Worm (Caenorhabditis elegans) whole organism, L4/young adult: ENCODE measurements around the gene srr-2.

ENCODE experiments used
- W03F9.2 ChIP-seq: fragments of 150-350 bp; optimal IDR thresholded peaks from 2 replicates; lab custom pipeline; 2014; ENCODE audit warnings: missing biosample characterization, missing genetic modification characterization
- dao-5 ChIP-seq: sonication (generic microtip); optimal IDR thresholded peaks from 2 replicates; lab custom pipeline; 2016; ENCODE audit warnings: missing genotype, missing genetic modification characterization, moderate library complexity, missing compliant biosample characterization

DNA sequence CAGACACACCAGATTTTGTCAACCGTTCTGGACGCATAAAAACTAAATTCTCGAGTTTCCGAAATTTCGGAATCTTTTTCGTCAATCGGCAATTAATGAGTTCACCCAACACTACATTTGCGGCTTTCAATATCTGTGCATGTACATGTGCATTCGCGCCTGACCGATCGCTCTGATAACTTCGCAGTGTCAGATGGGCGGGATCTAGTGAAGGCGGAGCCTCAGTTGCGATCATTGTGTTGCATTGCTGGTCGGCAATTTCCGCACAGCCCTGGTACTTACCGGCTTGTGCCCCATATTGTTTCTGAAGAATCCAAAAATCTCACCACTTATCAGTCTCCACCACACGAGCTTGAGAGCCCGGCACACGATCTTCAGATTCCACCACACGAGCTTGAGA, 43.7 kb upstream of the srr-2 start:
- TF ChIP-seq dao-5 (tag; lab: Kevin White, UChicago) = no peak
- TF ChIP-seq W03F9.2 (tag; lab: Kevin White, UChicago) = no peak
